Worm (Caenorhabditis elegans) whole organism, L4/young adult: ENCODE results near the gene hdl-2.

Experiments used
- W03F9.2 ChIP-seq: fragments of 150-350 bp; optimal IDR thresholded peaks from 2 replicates; lab custom pipeline; 2014; ENCODE audit warnings: missing biosample characterization, missing genetic modification characterization
- dao-5 ChIP-seq: sonication (generic microtip); optimal IDR thresholded peaks from 2 replicates; lab custom pipeline; 2016; ENCODE audit warnings: missing genotype, missing genetic modification characterization, moderate library complexity, missing compliant biosample characterization
- him-1 ChIP-seq: sonication (generic microtip); optimal IDR thresholded peaks from 2 replicates; lab custom pipeline; 2016; ENCODE audit warnings: missing genotype, missing genetic modification reagents, missing genetic modification characterization, missing compliant biosample characterization

DNA sequence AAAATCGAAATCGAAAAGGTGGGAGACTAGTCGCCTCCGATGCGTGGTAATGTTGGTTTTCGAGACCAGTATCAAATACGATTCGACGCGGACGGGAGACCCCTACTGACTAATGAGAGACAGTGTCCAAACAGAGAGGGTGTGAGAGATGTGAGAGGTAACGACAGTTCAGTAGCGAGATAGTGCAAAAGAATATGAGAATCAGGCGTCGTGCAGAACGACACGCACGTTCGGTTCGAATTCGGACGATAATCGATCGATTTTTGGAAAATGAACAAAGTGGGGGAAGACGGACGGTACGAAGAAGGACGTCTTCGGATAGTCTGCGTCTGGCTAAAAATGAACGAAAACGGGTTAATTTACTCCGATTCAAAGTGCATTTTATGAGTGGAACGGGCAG is 48.0 kb downstream of the hdl-2 start, which contains the start of gene D1046.16:
- no peak for TF ChIP-seq dao-5 (tag; lab: Kevin White, UChicago)
- TF ChIP-seq W03F9.2 (tag; lab: Kevin White, UChicago) = peak; percentile 4
- no peak for TF ChIP-seq him-1
